Worm (Caenorhabditis elegans) whole organism, young adult: ENCODE measurements around the gene fbxa-98.

Experiments
- D2030.7 ChIP-seq: fragments of 200-800 bp; sonication (Bioruptor generic); IDR thresholded peaks from 2 replicates; pipeline ENCODE4 v1.3.6; 2022; ENCODE audit warnings: missing genetic modification reagents, missing genetic modification characterization, missing compliant biosample characterization
- F57A8.1 ChIP-seq: fragments of 200-800 bp; sonication (Bioruptor generic); optimal IDR thresholded peaks from 2 replicates; lab custom pipeline; 2018; ENCODE audit warnings: mild to moderate bottlenecking, missing genetic modification characterization, moderate library complexity, missing compliant biosample characterization
- ama-1 ChIP-seq, 3 experiments: fragments of 150-350 bp in 1 of 3; sonication (generic microtip) in 2 of 3; optimal IDR thresholded peaks; 2 replicates each; lab custom pipeline; 2014 to 2018; ENCODE audit warnings: missing biosample characterization in 2 of 3, missing genetic modification characterization in 2 of 3, missing genetic modification reagents in 2 of 3
- attf-6 ChIP-seq: fragments of 200-800 bp; sonication (Bioruptor generic); IDR thresholded peaks from 2 replicates; pipeline ENCODE4 v1.3.6; 2022; ENCODE audit warnings: missing genetic modification reagents, missing genetic modification characterization, missing compliant biosample characterization
- ceh-27 ChIP-seq: fragments of 200-800 bp; sonication (Bioruptor generic); optimal IDR thresholded peaks from 2 replicates; lab custom pipeline; 2018; ENCODE audit warnings: mild to moderate bottlenecking, missing genetic modification characterization, moderate library complexity, missing compliant biosample characterization
- ceh-58 ChIP-seq: fragments of 200-800 bp; sonication (Bioruptor generic); IDR thresholded peaks from 2 replicates; pipeline ENCODE4 v1.3.6; 2022; ENCODE audit warnings: missing genetic modification characterization, missing compliant biosample characterization
- efl-1 ChIP-seq: fragments of 150-350 bp; optimal IDR thresholded peaks from 2 replicates; lab custom pipeline; 2014; ENCODE audit warnings: missing biosample characterization, missing genetic modification reagents, missing genetic modification characterization
- hlh-26 ChIP-seq: fragments of 200-800 bp; sonication (Bioruptor generic); conservative IDR thresholded peaks from 2 replicates; pipeline ENCODE4 v1.3.6; 2022; ENCODE audit warnings: missing genetic modification reagents, missing genetic modification characterization, missing compliant biosample characterization
- mes-4 ChIP-seq: sonication (generic microtip); optimal IDR thresholded peaks from 2 replicates; lab custom pipeline; 2016; ENCODE audit warnings: missing genotype, missing genetic modification characterization, missing compliant biosample characterization
- nfya-2 ChIP-seq: fragments of 200-800 bp; sonication (Bioruptor generic); IDR thresholded peaks from 2 replicates; pipeline ENCODE4 v1.3.6; 2022; ENCODE audit warnings: missing genetic modification reagents, missing genetic modification characterization, missing compliant biosample characterization
- rpc-1 ChIP-seq, 2 experiments: fragments of 150-350 bp in 1 of 2; sonication (generic microtip) in 1 of 2; optimal IDR thresholded peaks; 2 replicates each; lab custom pipeline; 2014 to 2018; ENCODE audit warnings: missing biosample characterization in 1 of 2, missing genetic modification characterization in 1 of 2, missing genetic modification reagents in 1 of 2, missing genotype in 1 of 2
- tbx-9 ChIP-seq: sonication (generic microtip); optimal IDR thresholded peaks from 2 replicates; lab custom pipeline; 2016; ENCODE audit warnings: borderline replicate concordance, missing genetic modification characterization, inconsistent platforms, missing compliant biosample characterization
- unc-130 ChIP-seq: sonication (generic microtip); optimal IDR thresholded peaks from 2 replicates; lab custom pipeline; 2016; ENCODE audit warnings: missing genetic modification reagents, missing genetic modification characterization, missing compliant biosample characterization

ce11 chrIV:13600643-13601042 is 32.6 kb upstream of the fbxa-98 start:
- TF ChIP-seq efl-1 (GFP tag; lab: Kevin White, UChicago), result no peak
- TF ChIP-seq ama-1 (optimal IDR thresholded peaks at IDR 0.05; lab: Kevin White, UChicago), result no peak
- TF ChIP-seq ama-1 (GFP tag; optimal IDR thresholded peaks at IDR 0.05; lab: Kevin White, UChicago), result no peak
- TF ChIP-seq unc-130 (GFP tag; lab: Kevin White, UChicago), result no peak
- no peak for TF ChIP-seq F57A8.1 (GFP tag; lab: Kevin White, UChicago)
- no peak for TF ChIP-seq hlh-26 (GFP tag; lab: Robert Waterston, UW)
- TF ChIP-seq ceh-58 (GFP tag; lab: Robert Waterston, UW), result no peak
- TF ChIP-seq attf-6 (GFP tag; lab: Robert Waterston, UW), result peak; percentile 98
- TF ChIP-seq ceh-27, result no peak
- no peak for TF ChIP-seq nfya-2 (GFP tag; lab: Robert Waterston, UW)
- TF ChIP-seq rpc-1 (optimal IDR thresholded peaks at IDR 0.05; lab: Kevin White, UChicago), result no peak
- TF ChIP-seq rpc-1 (tag; optimal IDR thresholded peaks at IDR 0.05; lab: Kevin White, UChicago), result no peak
- peak; percentile 66 for TF ChIP-seq D2030.7 (GFP tag; lab: Robert Waterston, UW)
- no peak for TF ChIP-seq tbx-9 (tag; lab: Kevin White, UChicago)
- no peak for TF ChIP-seq mes-4 (tag; lab: Kevin White, UChicago)
